Worm (Caenorhabditis elegans) whole organism, early embryonic: ENCODE results near the gene C45B2.8.

Experiments used
- B0310.2 ChIP-seq: sonication (generic microtip); optimal IDR thresholded peaks from 2 replicates; lab custom pipeline; 2016; ENCODE audit warnings: mild to moderate bottlenecking, missing genetic modification characterization, missing compliant biosample characterization
- F13C5.2 ChIP-seq: sonication (generic microtip); optimal IDR thresholded peaks from 2 replicates; lab custom pipeline; 2017; ENCODE audit warnings: mild to moderate bottlenecking, missing genetic modification characterization, inconsistent platforms, missing compliant biosample characterization
- aly-1 ChIP-seq: sonication (generic microtip); optimal IDR thresholded peaks from 2 replicates; lab custom pipeline; 2016; ENCODE audit warnings: missing genetic modification characterization, missing compliant biosample characterization
- ama-1 ChIP-seq: fragments of 150-350 bp; optimal IDR thresholded peaks from 2 replicates; lab custom pipeline; 2014
- ceh-13 ChIP-seq: fragments of 200-800 bp; sonication (Bioruptor generic); optimal IDR thresholded peaks from 2 replicates; lab custom pipeline; 2018; ENCODE audit warnings: mild to moderate bottlenecking, missing genetic modification characterization, missing compliant biosample characterization
- ceh-36 ChIP-seq: sonication (generic microtip); optimal IDR thresholded peaks from 2 replicates; lab custom pipeline; 2016; ENCODE audit warnings: missing genetic modification characterization, inconsistent platforms, missing compliant biosample characterization
- ets-7 ChIP-seq: sonication (generic microtip); optimal IDR thresholded peaks from 2 replicates; lab custom pipeline; 2016; ENCODE audit warnings: missing genotype, missing genetic modification characterization, missing compliant biosample characterization
- flt-1 ChIP-seq: fragments of 200-800 bp; sonication (Bioruptor generic); IDR thresholded peaks from 2 replicates; pipeline ENCODE4 v1.3.6; 2022; ENCODE audit warnings: missing genetic modification characterization, missing compliant biosample characterization
- hmbx-1 ChIP-seq: sonication (generic microtip); optimal IDR thresholded peaks from 2 replicates; lab custom pipeline; 2016; ENCODE audit warnings: mild to moderate bottlenecking, missing genetic modification characterization, missing compliant biosample characterization
- hmg-4 ChIP-seq: fragments of 200-800 bp; sonication (Bioruptor generic); optimal IDR thresholded peaks from 2 replicates; lab custom pipeline; 2018; ENCODE audit warnings: mild to moderate bottlenecking, missing genetic modification characterization, missing compliant biosample characterization
- hnd-1 ChIP-seq: sonication (generic microtip); optimal IDR thresholded peaks from 2 replicates; lab custom pipeline; 2016; ENCODE audit warnings: missing genetic modification characterization, missing compliant biosample characterization
- pes-1 ChIP-seq: fragments of 200-800 bp; sonication (Bioruptor generic); IDR thresholded peaks from 2 replicates; pipeline ENCODE4 v1.3.6; 2022; ENCODE audit warnings: missing genetic modification reagents, missing genetic modification characterization, missing compliant biosample characterization
- scrt-1 ChIP-seq: fragments of 200-800 bp; sonication (Bioruptor generic); IDR thresholded peaks from 2 replicates; pipeline ENCODE4 v1.3.6; 2022; ENCODE audit warnings: missing genetic modification characterization, missing compliant biosample characterization
- sea-1 ChIP-seq: fragments of 200-800 bp; sonication (Bioruptor generic); conservative IDR thresholded peaks from 2 replicates; pipeline ENCODE4 v1.3.6; 2022; ENCODE audit warnings: missing genetic modification characterization, missing compliant biosample characterization
- tbx-11 ChIP-seq: fragments of 200-800 bp; sonication (Bioruptor generic); IDR thresholded peaks from 2 replicates; pipeline ENCODE4 v1.3.6; 2022; ENCODE audit warnings: missing genetic modification characterization, missing compliant biosample characterization
- tbx-37 ChIP-seq: fragments of 200-800 bp; sonication (Bioruptor generic); conservative IDR thresholded peaks from 2 replicates; pipeline ENCODE4 v1.3.6; 2022; ENCODE audit warnings: missing genetic modification reagents, missing genetic modification characterization, missing compliant biosample characterization
- tra-4 ChIP-seq: sonication (generic microtip); optimal IDR thresholded peaks from 2 replicates; lab custom pipeline; 2017; ENCODE audit warnings: missing genetic modification characterization, missing compliant biosample characterization

C45B2.8 gene

DNA sequence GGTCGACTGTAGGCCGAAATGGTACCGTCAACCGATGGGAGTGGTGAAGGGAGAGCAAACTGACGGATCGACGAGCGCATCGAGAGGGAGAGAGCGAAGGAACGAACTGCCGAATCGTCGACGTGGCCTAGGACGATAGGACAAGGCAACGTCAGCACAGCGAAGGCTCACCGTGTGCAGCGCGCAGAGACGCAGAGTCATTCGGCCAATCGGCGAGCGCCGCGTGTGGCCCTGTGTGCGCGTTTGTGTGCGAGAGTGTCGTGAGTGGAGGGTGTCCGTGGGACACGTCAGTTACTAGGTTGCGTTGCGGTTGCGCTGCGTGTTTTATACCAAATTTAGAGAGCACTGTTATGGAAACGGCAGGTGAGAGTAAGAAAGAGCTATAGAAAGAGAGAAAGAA lies 4.2 kb downstream of the C45B2.8 start, which contains the start of gene hsp-3:
hsp-3 (minus strand) TSS at position 158 of the 400 bp plus-strand sequence.
- peak; percentile 5 for TF ChIP-seq ets-7 (tag; lab: Kevin White, UChicago)
- TF ChIP-seq aly-1 (tag; lab: Kevin White, UChicago): peak; percentile 55
- peak; percentile 74 for TF ChIP-seq F13C5.2
- no peak for TF ChIP-seq pes-1 (GFP tag; lab: Robert Waterston, UW)
- peak; percentile 39 for TF ChIP-seq tra-4
- TF ChIP-seq B0310.2 (tag; lab: Kevin White, UChicago): peak; percentile 49
- peak; percentile 48 for TF ChIP-seq hmg-4 (GFP tag; lab: Kevin White, UChicago)
- TF ChIP-seq sea-1 (GFP tag; lab: Robert Waterston, UW): 0 out of 2 replicates have a peak, but pooled peaks have one; percentile 69
- TF ChIP-seq tbx-11 (GFP tag; lab: Robert Waterston, UW): peak; percentile 51; the same call in 1 of the 2 replicates
- TF ChIP-seq tbx-37: peak; percentile 47
- TF ChIP-seq hnd-1 (tag; lab: Kevin White, UChicago): no peak
- TF ChIP-seq flt-1: 0 out of 2 replicates have a peak, but pooled peaks have one; percentile 36
- TF ChIP-seq ceh-13: no peak
- no peak for TF ChIP-seq ceh-36 (tag; lab: Kevin White, UChicago)

- no peak for TF ChIP-seq F13C5.2
- no peak for TF ChIP-seq ets-7 (tag; lab: Kevin White, UChicago)
- no peak for TF ChIP-seq hmbx-1
- no peak for TF ChIP-seq tbx-11 (GFP tag; lab: Robert Waterston, UW)
- no peak for TF ChIP-seq hnd-1 (tag; lab: Kevin White, UChicago)
- no peak for TF ChIP-seq pes-1 (GFP tag; lab: Robert Waterston, UW)
- no peak for TF ChIP-seq tra-4
- no peak for TF ChIP-seq aly-1 (tag; lab: Kevin White, UChicago)
- TF ChIP-seq ceh-13: no peak
- TF ChIP-seq B0310.2 (tag; lab: Kevin White, UChicago): no peak
- TF ChIP-seq tbx-37: no peak
- TF ChIP-seq ceh-36 (tag; lab: Kevin White, UChicago): no peak
- no peak for TF ChIP-seq hmg-4 (GFP tag; lab: Kevin White, UChicago)
- TF ChIP-seq flt-1: no peak
- no peak for TF ChIP-seq scrt-1
- TF ChIP-seq sea-1 (GFP tag; lab: Robert Waterston, UW): no peak
- TF ChIP-seq ama-1 (lab: Kevin White, UChicago): no peak
These were observed 4.8 kb downstream of the C45B2.8 start for ce11 chrX:6092533-6092932.

DNA sequence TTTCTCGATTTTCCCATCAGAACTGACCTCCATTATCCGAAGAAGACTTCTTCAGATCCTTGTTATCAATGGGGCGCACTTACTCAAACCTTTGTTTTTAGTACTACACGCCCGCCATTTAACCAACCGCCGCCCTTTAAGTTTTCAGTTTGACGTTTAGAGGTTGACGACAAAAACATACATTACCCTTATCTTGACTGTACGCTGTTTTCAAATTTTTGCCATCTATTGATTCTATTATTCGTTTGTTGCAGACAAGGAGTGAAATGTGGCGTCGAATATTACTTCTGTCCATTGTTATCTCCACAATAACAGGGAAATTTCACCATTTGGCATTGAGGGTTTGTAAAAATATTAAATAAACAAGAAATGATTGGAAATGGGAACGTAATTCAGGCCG lies 5.3 kb downstream of the C45B2.8 start, which contains the start of gene C15H9.5:
C15H9.5 (plus strand) TSS at position 255 of the 400 bp plus-strand sequence.
- TF ChIP-seq tbx-37 (no peak), ceh-13 (no peak), F13C5.2 (no peak)

- TF ChIP-seq tra-4 (no peak), scrt-1 (peak; percentile 70; the same call in 1 of the 2 replicates), tbx-37 (no peak), ceh-13 (no peak), F13C5.2 (peak; percentile 72), ets-7 (tag; lab: Kevin White, UChicago) (no peak), flt-1 (peak; percentile 54), hmg-4 (GFP tag; lab: Kevin White, UChicago) (peak; percentile 81), ama-1 (lab: Kevin White, UChicago) (no peak), pes-1 (GFP tag; lab: Robert Waterston, UW) (0 out of 2 replicates have a peak, but pooled peaks have one; percentile 49), tbx-11 (GFP tag; lab: Robert Waterston, UW) (no peak), hnd-1 (tag; lab: Kevin White, UChicago) (no peak), B0310.2 (tag; lab: Kevin White, UChicago) (no peak), hmbx-1 (no peak), ceh-36 (tag; lab: Kevin White, UChicago) (peak; percentile 20), aly-1 (tag; lab: Kevin White, UChicago) (no peak), sea-1 (GFP tag; lab: Robert Waterston, UW) (peak; percentile 69; the same call in 1 of the 2 replicates)
These were observed 9.8 kb downstream of the C45B2.8 start, which contains the start of gene C15H9.4 for ce11 chrX:6097551-6097950. TSS of gene C15H9.4 (plus strand) at chrX:6097643.

ce11 chrX:6098420-6098819 lies 10.6 kb downstream of the C45B2.8 start:
- no peak for TF ChIP-seq tbx-11 (GFP tag; lab: Robert Waterston, UW)
- no peak for TF ChIP-seq F13C5.2
- TF ChIP-seq sea-1 (GFP tag; lab: Robert Waterston, UW): no peak
- no peak for TF ChIP-seq ceh-36 (tag; lab: Kevin White, UChicago)
- no peak for TF ChIP-seq flt-1

DNA sequence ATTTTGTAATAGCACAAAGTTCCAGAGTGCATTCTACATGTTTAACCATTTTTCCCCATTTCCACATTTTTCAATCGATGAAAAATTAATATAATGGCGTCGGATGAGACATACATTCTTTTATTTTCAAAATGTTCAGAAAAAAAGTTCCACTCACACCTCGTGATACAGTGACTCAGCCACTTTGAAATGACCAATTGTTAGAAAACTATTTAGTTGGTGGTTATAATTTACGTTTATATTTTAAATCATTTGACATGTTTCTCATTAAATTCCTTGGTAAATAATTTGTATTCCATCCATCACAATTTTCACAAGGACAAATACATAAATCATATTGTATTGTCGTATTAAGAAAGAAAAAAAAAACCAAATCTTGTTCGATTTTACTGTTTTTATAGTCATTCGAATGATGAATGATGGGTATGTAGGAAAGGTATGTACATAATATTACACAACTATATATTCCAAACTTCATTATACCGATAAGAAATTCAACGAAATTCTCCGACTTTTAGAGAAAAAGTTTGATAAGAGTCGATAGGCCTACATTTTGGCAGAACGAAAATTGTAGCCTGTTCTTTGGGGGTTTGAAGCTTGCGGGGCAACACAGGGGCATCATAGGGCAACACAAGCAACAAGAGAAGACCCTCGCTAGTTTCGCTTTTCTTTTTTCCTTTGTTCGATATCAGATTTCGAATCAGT lies 12.8 kb downstream of the C45B2.8 start:
- no peak for TF ChIP-seq B0310.2 (tag; lab: Kevin White, UChicago)
- TF ChIP-seq flt-1: no peak
- TF ChIP-seq pes-1 (GFP tag; lab: Robert Waterston, UW): no peak
- TF ChIP-seq hnd-1 (tag; lab: Kevin White, UChicago): no peak
- no peak for TF ChIP-seq tbx-11 (GFP tag; lab: Robert Waterston, UW)
- no peak for TF ChIP-seq ceh-36 (tag; lab: Kevin White, UChicago)
- TF ChIP-seq ceh-13: no peak
- no peak for TF ChIP-seq sea-1 (GFP tag; lab: Robert Waterston, UW)
- no peak for TF ChIP-seq tra-4

DNA sequence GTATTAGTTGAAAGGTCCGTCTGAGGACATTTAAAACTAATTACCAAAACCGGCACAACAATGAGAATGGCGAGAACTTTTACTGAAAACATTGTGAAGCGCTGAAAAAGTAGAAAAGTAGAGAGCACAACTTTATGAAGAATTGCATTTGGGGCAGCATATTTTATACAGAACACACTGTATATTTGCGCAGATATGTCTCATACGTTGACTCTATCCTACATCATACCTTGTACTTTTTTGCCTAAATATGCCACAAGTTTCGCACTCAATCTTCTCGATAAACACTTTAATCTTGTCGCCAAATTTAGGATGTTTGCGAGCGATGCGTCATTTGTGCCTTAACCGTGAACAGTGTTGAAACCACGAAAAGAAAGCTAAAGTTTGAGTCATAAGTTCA lies 15.5 kb downstream of the C45B2.8 start, which contains the start of gene C15H9.11:
C15H9.11 (minus strand) TSS at position 101 of the 400 bp plus-strand sequence.
- TF ChIP-seq sea-1 (GFP tag; lab: Robert Waterston, UW) (no peak), hmbx-1 (no peak), ceh-13 (no peak), flt-1 (no peak), aly-1 (tag; lab: Kevin White, UChicago) (no peak), ama-1 (lab: Kevin White, UChicago) (no peak), tbx-37 (no peak), ets-7 (tag; lab: Kevin White, UChicago) (no peak), hmg-4 (GFP tag; lab: Kevin White, UChicago) (no peak), B0310.2 (tag; lab: Kevin White, UChicago) (no peak), pes-1 (GFP tag; lab: Robert Waterston, UW) (no peak), scrt-1 (no peak), ceh-36 (tag; lab: Kevin White, UChicago) (no peak), hnd-1 (tag; lab: Kevin White, UChicago) (no peak), tbx-11 (GFP tag; lab: Robert Waterston, UW) (no peak), F13C5.2 (no peak)
